Fruit fly (Drosophila melanogaster) Kc167 (cell line): Measurements from ENCODE around the gene CG9777.

Source experiments
- Myc ChIP-seq: fragments of >200 bp; optimal IDR thresholded peaks from 2 replicates; lab custom pipeline; 2017; ENCODE audit warnings: missing external identifiers
- Sin3A ChIP-seq: fragments of >200 bp; optimal IDR thresholded peaks from 2 replicates; lab custom pipeline; 2018; ENCODE audit warnings: missing external identifiers
- h ChIP-seq: fragments of >200 bp; optimal IDR thresholded peaks from 3 replicates; lab custom pipeline; 2018; ENCODE audit warnings: missing external identifiers
- insv ChIP-seq: fragments of >200 bp; optimal IDR thresholded peaks from 3 replicates; lab custom pipeline; 2018; ENCODE audit warnings: missing external identifiers
- psq ChIP-seq: fragments of >200 bp; optimal IDR thresholded peaks from 2 replicates; lab custom pipeline; 2017; ENCODE audit warnings: missing external identifiers
- ttk ChIP-seq: sonication (Bioruptor generic); optimal IDR thresholded peaks from 2 replicates; lab custom pipeline; 2017; ENCODE audit warnings: missing external identifiers

DNA sequence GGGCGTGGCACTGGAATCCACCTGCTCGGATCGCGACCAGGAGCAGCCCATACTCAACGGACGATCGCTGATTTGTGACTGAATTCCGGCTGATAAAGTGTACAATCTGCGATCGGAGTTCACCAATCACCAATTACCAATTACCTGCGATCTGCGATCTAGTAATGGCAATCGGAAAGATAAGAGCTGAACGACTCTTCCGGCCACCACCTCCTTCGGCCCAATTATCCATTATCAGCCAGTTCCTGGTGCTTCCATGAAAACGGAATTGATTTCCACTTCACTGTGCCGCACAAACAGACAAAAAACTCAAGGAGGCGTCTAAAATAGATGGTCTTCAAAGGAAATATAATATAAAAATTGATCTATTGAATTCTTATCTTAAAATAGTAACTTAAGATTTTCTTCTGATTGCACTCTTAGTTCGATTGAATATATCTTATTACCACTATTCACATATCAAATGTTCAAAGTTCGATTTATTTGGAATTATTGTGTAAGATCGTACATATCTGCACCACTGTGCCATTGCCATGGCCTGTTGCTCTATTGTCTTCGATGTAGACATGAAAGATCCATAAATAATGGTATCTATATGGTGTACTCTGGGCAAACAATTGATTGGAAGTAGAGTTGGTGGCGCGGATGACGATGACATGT, 32.5 kb upstream of the CG9777 start, which contains the start of gene CG15865:
- TF ChIP-seq Sin3A (lab: Kevin White, UChicago) = no peak
- no peak for TF ChIP-seq h (lab: Kevin White, UChicago)
- TF ChIP-seq Myc (lab: Kevin White, UChicago) = no peak
- TF ChIP-seq insv (lab: Kevin White, UChicago) = no peak
- no peak for TF ChIP-seq psq (lab: Kevin White, UChicago)
- no peak for TF ChIP-seq ttk
